Worm (Caenorhabditis elegans) whole organism, L4 larva: ENCODE results near the gene C03A3.1.

Experiments
- ZK546.5 ChIP-seq, 2 experiments: sonication (generic microtip); optimal IDR thresholded peaks; 2 replicates each; lab custom pipeline; 2017; ENCODE audit warnings: missing biosample characterization in 2 of 2, missing genetic modification characterization in 2 of 2
- dmd-9 ChIP-seq: fragments of 200-800 bp; sonication (Bioruptor generic); IDR thresholded peaks from 2 replicates; pipeline ENCODE4 v1.3.6; 2022; ENCODE audit warnings: missing genetic modification reagents, missing genetic modification characterization, missing compliant biosample characterization
- fkh-10 ChIP-seq: fragments of 150-350 bp; optimal IDR thresholded peaks from 2 replicates; lab custom pipeline; 2014; ENCODE audit warnings: missing biosample characterization, missing genetic modification reagents, missing genetic modification characterization
- hif-1 ChIP-seq, 2 experiments: sonication (generic microtip); optimal IDR thresholded peaks; 2 replicates each; lab custom pipeline; 2016 to 2017; ENCODE audit warnings: missing compliant biosample characterization in 2 of 2, missing genetic modification characterization in 2 of 2, missing genetic modification reagents in 2 of 2, missing genotype in 2 of 2, mild to moderate bottlenecking in 1 of 2
- jun-1 ChIP-seq: fragments of 150-350 bp; optimal IDR thresholded peaks from 2 replicates; lab custom pipeline; 2014; ENCODE audit warnings: missing biosample characterization, missing genetic modification reagents, missing genetic modification characterization
- nhr-76 ChIP-seq: fragments of 150-350 bp; optimal IDR thresholded peaks from 2 replicates; lab custom pipeline; 2014; ENCODE audit warnings: missing biosample characterization, missing genetic modification characterization

DNA sequence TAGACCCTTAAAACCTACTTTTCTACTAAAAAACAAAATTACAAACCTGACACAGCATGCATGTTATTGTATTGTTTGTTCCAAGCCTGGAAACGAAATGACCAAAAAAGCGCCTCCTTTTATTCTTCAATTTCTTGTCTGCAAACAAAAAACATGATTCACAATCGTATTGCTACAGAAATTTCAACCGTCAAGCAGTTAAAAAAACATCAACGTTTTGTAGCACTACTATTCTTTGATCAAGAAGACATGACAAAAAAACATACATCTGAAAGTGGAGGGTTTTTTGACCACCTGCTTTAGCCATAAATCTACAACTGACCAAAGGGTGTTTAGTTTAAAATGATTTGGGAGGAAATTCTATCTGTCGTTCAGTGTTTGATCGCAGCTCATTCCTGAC lies 24.0 kb downstream of the C03A3.1 start, which contains the start of gene F38B2.6:
- TF ChIP-seq jun-1 (tag; lab: Kevin White, UChicago) (no peak), nhr-76 (tag; lab: Kevin White, UChicago) (no peak), dmd-9 (GFP tag; lab: Robert Waterston, UW) (no peak), fkh-10 (GFP tag; lab: Kevin White, UChicago) (no peak), ZK546.5 (tag; optimal IDR thresholded peaks at IDR 0.05; lab: Kevin White, UChicago) (no peak), hif-1 (tag; optimal IDR thresholded peaks at IDR 0.05; lab: Kevin White, UChicago) (no peak)
